1 fruit fly cellular context compared by ENCODE assay signal in the genomic region with DNA sequence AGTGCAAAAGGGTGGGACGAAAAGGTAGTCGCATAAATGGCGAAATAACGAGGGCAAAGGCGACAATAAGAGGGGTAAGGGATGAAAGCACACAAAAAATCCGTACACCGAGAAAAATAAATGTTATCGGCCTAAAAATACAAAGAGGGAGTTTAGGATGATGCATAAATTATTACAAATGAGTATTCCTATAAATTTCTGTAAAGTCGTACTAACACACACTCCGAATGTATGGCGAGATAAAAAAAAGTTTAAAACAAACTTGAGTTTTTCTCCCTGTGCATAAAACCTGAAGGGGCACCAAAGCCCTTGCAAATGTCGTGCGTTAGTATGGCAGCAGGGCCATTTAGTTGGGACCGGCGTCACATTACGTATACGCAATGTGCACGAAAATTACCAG.
TF ChIP-seq lines count a peak whose summit lies in the region.

No protein-coding gene starts in this region.

TF ChIP-seq in whole organism, embryonic, 481 proteins besides CTCF, POLR2A, EP300 and RAD21 (continued from another document and continues in another):
- TF ChIP-seq CG5180 (GFP tag; optimal IDR thresholded peaks at IDR 0.05; lab: Kevin White, UChicago), result peak; percentile 35
- TF ChIP-seq schlank (tag; optimal IDR thresholded peaks at IDR 0.05; lab: Kevin White, UChicago), result no peak
- no peak for TF ChIP-seq danr (GFP tag; IDR thresholded peaks at IDR 0.05; lab: Robert Waterston, UW)
- no peak for TF ChIP-seq hkb (optimal IDR thresholded peaks at IDR 0.05; lab: Kevin White, UChicago)
- peak; percentile 84 for TF ChIP-seq hkb (GFP tag; IDR thresholded peaks at IDR 0.05; lab: Robert Waterston, UW)
- peak; percentile 64 for TF ChIP-seq Ada2b (GFP tag; IDR thresholded peaks at IDR 0.05; lab: Robert Waterston, UW)
- no peak for TF ChIP-seq pita (GFP tag; optimal IDR thresholded peaks at IDR 0.05; lab: Kevin White, UChicago)
- no peak for TF ChIP-seq CG1024 (GFP tag; IDR thresholded peaks at IDR 0.05; lab: Robert Waterston, UW)
- no peak for TF ChIP-seq pros (GFP tag; optimal IDR thresholded peaks at IDR 0.05; lab: Kevin White, UChicago)
- TF ChIP-seq ftz-f1 (GFP tag; optimal IDR thresholded peaks at IDR 0.05; lab: Kevin White, UChicago), result no peak
- no peak for TF ChIP-seq cg (GFP tag; optimal IDR thresholded peaks at IDR 0.05; lab: Kevin White, UChicago)
- TF ChIP-seq CG13287 (GFP tag; IDR thresholded peaks at IDR 0.05; lab: Robert Waterston, UW; ENCODE audit: partially characterized antibody), result no peak
- TF ChIP-seq rib (GFP tag; IDR thresholded peaks at IDR 0.05; lab: Robert Waterston, UW), result 0 out of 2 replicates have a peak, but pooled peaks have one; percentile 27
- no peak for TF ChIP-seq h (optimal IDR thresholded peaks at IDR 0.05; lab: Kevin White, UChicago)
- no peak for TF ChIP-seq fd64A (GFP tag; optimal IDR thresholded peaks at IDR 0.05; lab: Kevin White, UChicago)
- no peak for TF ChIP-seq gt (GFP tag; IDR thresholded peaks at IDR 0.05; lab: Robert Waterston, UW)
- TF ChIP-seq nerfin-2 (GFP tag; IDR thresholded peaks at IDR 0.05; lab: Robert Waterston, UW; ENCODE audit: partially characterized antibody), result no peak
- peak; percentile 29 for TF ChIP-seq CG30403 (GFP tag; optimal IDR thresholded peaks at IDR 0.05; lab: Kevin White, UChicago)
- TF ChIP-seq CG15269 (tag; optimal IDR thresholded peaks at IDR 0.05; lab: Kevin White, UChicago), result peak; percentile 54
- peak; percentile 13 for TF ChIP-seq CG11723 (GFP tag; optimal IDR thresholded peaks at IDR 0.05; lab: Kevin White, UChicago)
- no peak for TF ChIP-seq CG8290 (GFP tag; optimal IDR thresholded peaks at IDR 0.05; lab: Kevin White, UChicago)
- TF ChIP-seq CG8290 (tag; optimal IDR thresholded peaks at IDR 0.05; lab: Kevin White, UChicago), result no peak
- TF ChIP-seq stwl (tag; optimal IDR thresholded peaks at IDR 0.05; lab: Kevin White, UChicago), result no peak
- TF ChIP-seq crp (GFP tag; optimal IDR thresholded peaks at IDR 0.05; lab: Kevin White, UChicago), result no peak
- TF ChIP-seq Sox100B (GFP tag; optimal IDR thresholded peaks at IDR 0.05; lab: Kevin White, UChicago), result peak; percentile 46
- no peak for TF ChIP-seq CkIIα-i1 (GFP tag; IDR thresholded peaks at IDR 0.05; lab: Robert Waterston, UW)
- TF ChIP-seq oc (tag; optimal IDR thresholded peaks at IDR 0.05; lab: Kevin White, UChicago), result no peak
- no peak for TF ChIP-seq CG4282 (GFP tag; optimal IDR thresholded peaks at IDR 0.05; lab: Kevin White, UChicago)
- TF ChIP-seq HmgZ (tag; optimal IDR thresholded peaks at IDR 0.05; lab: Kevin White, UChicago), result no peak
- no peak for TF ChIP-seq CG14860 (GFP tag; IDR thresholded peaks at IDR 0.05; lab: Robert Waterston, UW; ENCODE audit: partially characterized antibody)
- TF ChIP-seq CG30020 (tag; optimal IDR thresholded peaks at IDR 0.05; lab: Kevin White, UChicago), result no peak
- no peak for TF ChIP-seq GATAe (GFP tag; conservative IDR thresholded peaks at IDR 0.05; lab: Robert Waterston, UW)
- TF ChIP-seq sens (GFP tag; lab: Kevin White, UChicago), result peak; percentile 87
- no peak for TF ChIP-seq E2f2 (GFP tag; IDR thresholded peaks at IDR 0.05; lab: Robert Waterston, UW)
- no peak; the same call in 3 of the 4 replicates for TF ChIP-seq Gug (GFP tag; IDR thresholded peaks at IDR 0.05; lab: Robert Waterston, UW)
- no peak for TF ChIP-seq hb (GFP tag; IDR thresholded peaks at IDR 0.05; lab: Robert Waterston, UW; ENCODE audit: partially characterized antibody)
- peak; percentile 15 for TF ChIP-seq CG12769 (tag; optimal IDR thresholded peaks at IDR 0.05; lab: Kevin White, UChicago)
- no peak for TF ChIP-seq sisA (GFP tag; IDR thresholded peaks at IDR 0.05; lab: Robert Waterston, UW)
- no peak for TF ChIP-seq CG15073 (GFP tag; optimal IDR thresholded peaks at IDR 0.05; lab: Kevin White, UChicago)
- no peak for TF ChIP-seq Nf-YC (tag; optimal IDR thresholded peaks at IDR 0.05; lab: Kevin White, UChicago)
- TF ChIP-seq CG10147 (GFP tag; optimal IDR thresholded peaks at IDR 0.05; lab: Kevin White, UChicago), result peak; percentile 43
- peak; percentile 22 for TF ChIP-seq Fer2 (tag; optimal IDR thresholded peaks at IDR 0.05; lab: Kevin White, UChicago)
- no peak for TF ChIP-seq CG10979 (tag; optimal IDR thresholded peaks at IDR 0.05; lab: Kevin White, UChicago)
- peak; percentile 7 for TF ChIP-seq kah (GFP tag; optimal IDR thresholded peaks at IDR 0.05; lab: Kevin White, UChicago)
- no peak for TF ChIP-seq br (optimal IDR thresholded peaks at IDR 0.05; lab: Kevin White, UChicago)
- peak; percentile 28 for TF ChIP-seq Dad (GFP tag; optimal IDR thresholded peaks at IDR 0.05; lab: Kevin White, UChicago)
- peak; percentile 55 for TF ChIP-seq sqz (GFP tag; optimal IDR thresholded peaks at IDR 0.05; lab: Kevin White, UChicago)
- TF ChIP-seq ro (GFP tag; IDR thresholded peaks at IDR 0.05; lab: Robert Waterston, UW), result no peak
- TF ChIP-seq abd-A (tag; optimal IDR thresholded peaks at IDR 0.05; lab: Kevin White, UChicago), result peak; percentile 80
- no peak for TF ChIP-seq jumu (GFP tag; optimal IDR thresholded peaks at IDR 0.05; lab: Kevin White, UChicago)
- no peak for TF ChIP-seq Spps (tag; optimal IDR thresholded peaks at IDR 0.05; lab: Kevin White, UChicago)
- no peak for TF ChIP-seq CG5953 (GFP tag; IDR thresholded peaks at IDR 0.05; lab: Robert Waterston, UW)
- peak; percentile 31 for TF ChIP-seq Dip3 (GFP tag; optimal IDR thresholded peaks at IDR 0.05; lab: Kevin White, UChicago)
- peak; percentile 27 for TF ChIP-seq CG18476 (GFP tag; optimal IDR thresholded peaks at IDR 0.05; lab: Kevin White, UChicago)
- TF ChIP-seq CG34224 (GFP tag; IDR thresholded peaks at IDR 0.05; lab: Robert Waterston, UW; ENCODE audit: partially characterized antibody), result no peak
- TF ChIP-seq CG4328 (GFP tag; optimal IDR thresholded peaks at IDR 0.05; lab: Kevin White, UChicago), result peak; percentile 12
- peak; percentile 39; the same call in 1 of the 2 replicates for TF ChIP-seq CG11085 (GFP tag; IDR thresholded peaks at IDR 0.05; lab: Robert Waterston, UW)
- no peak for TF ChIP-seq CG4404 (GFP tag; IDR thresholded peaks at IDR 0.05; lab: Robert Waterston, UW)
- TF ChIP-seq Myb (GFP tag; optimal IDR thresholded peaks at IDR 0.05; lab: Kevin White, UChicago), result peak; percentile 27
- peak in 1 of 2 experiments; percentile 61 for TF ChIP-seq dpn (GFP tag; optimal IDR thresholded peaks at IDR 0.05; lab: Kevin White, UChicago)
- peak; percentile 60 for TF ChIP-seq sob (GFP tag; IDR thresholded peaks at IDR 0.05; lab: Robert Waterston, UW)
- TF ChIP-seq chinmo (GFP tag; IDR thresholded peaks at IDR 0.05; lab: Robert Waterston, UW; ENCODE audit: partially characterized antibody), result no peak
- TF ChIP-seq CG32767 (GFP tag; IDR thresholded peaks at IDR 0.05; lab: Robert Waterston, UW), result no peak
- no peak for TF ChIP-seq psq (GFP tag; optimal IDR thresholded peaks at IDR 0.05; lab: Kevin White, UChicago)
- no peak for TF ChIP-seq knrl (GFP tag; IDR thresholded peaks at IDR 0.05; lab: Robert Waterston, UW; ENCODE audit: partially characterized antibody)
- TF ChIP-seq HHEX (GFP tag; optimal IDR thresholded peaks at IDR 0.05; lab: Kevin White, UChicago), result peak; percentile 65
- TF ChIP-seq CG6689 (GFP tag; IDR thresholded peaks at IDR 0.05; lab: Robert Waterston, UW), result peak; percentile 57
- no peak for TF ChIP-seq CG1832 (GFP tag; optimal IDR thresholded peaks at IDR 0.05; lab: Kevin White, UChicago)
- TF ChIP-seq ERR (GFP tag; optimal IDR thresholded peaks at IDR 0.05; lab: Kevin White, UChicago), result no peak
- no peak for TF ChIP-seq gsb-n (tag; optimal IDR thresholded peaks at IDR 0.05; lab: Kevin White, UChicago)
- TF ChIP-seq grn (GFP tag; optimal IDR thresholded peaks at IDR 0.05; lab: Kevin White, UChicago), result no peak
- peak; percentile 63 for TF ChIP-seq CG13296 (GFP tag; optimal IDR thresholded peaks at IDR 0.05; lab: Kevin White, UChicago)
- TF ChIP-seq Dref (GFP tag; IDR thresholded peaks at IDR 0.05; lab: Robert Waterston, UW), result no peak
- TF ChIP-seq CG7271 (tag; optimal IDR thresholded peaks at IDR 0.05; lab: Kevin White, UChicago), result no peak
- no peak for TF ChIP-seq zf30C (GFP tag; optimal IDR thresholded peaks at IDR 0.05; lab: Kevin White, UChicago)
- TF ChIP-seq CoRest (tag; optimal IDR thresholded peaks at IDR 0.05; lab: Kevin White, UChicago), result no peak
- TF ChIP-seq ttk (GFP tag; IDR thresholded peaks at IDR 0.05; lab: Robert Waterston, UW), result peak; percentile 62
- peak; percentile 52; the same call in 1 of the 2 replicates for TF ChIP-seq al (GFP tag; IDR thresholded peaks at IDR 0.05; lab: Robert Waterston, UW)
- no peak for TF ChIP-seq Oaz (GFP tag; IDR thresholded peaks at IDR 0.05; lab: Robert Waterston, UW)
- peak; percentile 18 for TF ChIP-seq CG17385 (GFP tag; optimal IDR thresholded peaks at IDR 0.05; lab: Kevin White, UChicago)
- TF ChIP-seq mirr (GFP tag; optimal IDR thresholded peaks at IDR 0.05; lab: Kevin White, UChicago), result no peak
- TF ChIP-seq CG12155 (GFP tag; optimal IDR thresholded peaks at IDR 0.05; lab: Kevin White, UChicago), result no peak
- TF ChIP-seq D (optimal IDR thresholded peaks at IDR 0.05; lab: Kevin White, UChicago), result no peak
- peak; percentile 16 for TF ChIP-seq D (GFP tag; optimal IDR thresholded peaks at IDR 0.05; lab: Kevin White, UChicago)
- no peak for TF ChIP-seq CG2875 (GFP tag; optimal IDR thresholded peaks at IDR 0.05; lab: Kevin White, UChicago)
- no peak for TF ChIP-seq btn (GFP tag; optimal IDR thresholded peaks at IDR 0.05; lab: Kevin White, UChicago)
- TF ChIP-seq CG15011 (GFP tag; optimal IDR thresholded peaks at IDR 0.05; lab: Kevin White, UChicago), result peak; percentile 3
- TF ChIP-seq CG31365 (tag; optimal IDR thresholded peaks at IDR 0.05; lab: Kevin White, UChicago), result peak; percentile 1
- no peak for TF ChIP-seq Hr39 (optimal IDR thresholded peaks at IDR 0.05; lab: Kevin White, UChicago)
- TF ChIP-seq fd102C (GFP tag; optimal IDR thresholded peaks at IDR 0.05; lab: Kevin White, UChicago), result no peak
- TF ChIP-seq Max (GFP tag; optimal IDR thresholded peaks at IDR 0.05; lab: Kevin White, UChicago), result peak; percentile 21
- no peak for TF ChIP-seq HLHmδ (GFP tag; optimal IDR thresholded peaks at IDR 0.05; lab: Kevin White, UChicago)
- TF ChIP-seq Oli (tag; optimal IDR thresholded peaks at IDR 0.05; lab: Kevin White, UChicago), result peak; percentile 33
- TF ChIP-seq CG11093 (GFP tag; IDR thresholded peaks at IDR 0.05; lab: Robert Waterston, UW), result no peak
- TF ChIP-seq vvl (GFP tag; IDR thresholded peaks at IDR 0.05; lab: Robert Waterston, UW), result no peak; the same call in 1 of the 2 replicates
- TF ChIP-seq pb (GFP tag; optimal IDR thresholded peaks at IDR 0.05; lab: Kevin White, UChicago), result no peak
- TF ChIP-seq zen (tag; optimal IDR thresholded peaks at IDR 0.05; lab: Kevin White, UChicago), result no peak
- TF ChIP-seq ham (GFP tag; IDR thresholded peaks at IDR 0.05; lab: Robert Waterston, UW), result no peak
- no peak for TF ChIP-seq crol (GFP tag; IDR thresholded peaks at IDR 0.05; lab: Robert Waterston, UW)
- no peak for TF ChIP-seq CG4360 (GFP tag; IDR thresholded peaks at IDR 0.05; lab: Robert Waterston, UW)
- peak; percentile 39 for TF ChIP-seq slou (GFP tag; optimal IDR thresholded peaks at IDR 0.05; lab: Kevin White, UChicago)
- TF ChIP-seq Hand (GFP tag; optimal IDR thresholded peaks at IDR 0.05; lab: Kevin White, UChicago), result peak; percentile 39
- TF ChIP-seq CG5245 (GFP tag; optimal IDR thresholded peaks at IDR 0.05; lab: Kevin White, UChicago), result peak; percentile 46
- TF ChIP-seq CG6254 (GFP tag; optimal IDR thresholded peaks at IDR 0.05; lab: Kevin White, UChicago), result no peak
- TF ChIP-seq CG7928 (GFP tag; optimal IDR thresholded peaks at IDR 0.05; lab: Kevin White, UChicago), result no peak
- TF ChIP-seq B-H2 (GFP tag; optimal IDR thresholded peaks at IDR 0.05; lab: Kevin White, UChicago), result no peak
- 0 out of 3 replicates have a peak, but pooled peaks have one; percentile 38 for TF ChIP-seq CG7357 (GFP tag; IDR thresholded peaks at IDR 0.05; lab: Robert Waterston, UW)
- no peak for TF ChIP-seq dan (GFP tag; IDR thresholded peaks at IDR 0.05; lab: Robert Waterston, UW)
- TF ChIP-seq jing (GFP tag; optimal IDR thresholded peaks at IDR 0.05; lab: Kevin White, UChicago), result no peak
- TF ChIP-seq TFAM (GFP tag; optimal IDR thresholded peaks at IDR 0.05; lab: Kevin White, UChicago), result no peak
- peak; percentile 28; the same call in 1 of the 2 replicates for TF ChIP-seq CG4730 (GFP tag; IDR thresholded peaks at IDR 0.05; lab: Robert Waterston, UW)
- TF ChIP-seq CG31224 (GFP tag; IDR thresholded peaks at IDR 0.05; lab: Robert Waterston, UW), result no peak
- no peak for TF ChIP-seq maf-S (GFP tag; optimal IDR thresholded peaks at IDR 0.05; lab: Kevin White, UChicago)
- TF ChIP-seq Sry-β (GFP tag; optimal IDR thresholded peaks at IDR 0.05; lab: Kevin White, UChicago), result no peak
- no peak for TF ChIP-seq HLH54F (GFP tag; optimal IDR thresholded peaks at IDR 0.05; lab: Kevin White, UChicago)
- peak; percentile 18 for TF ChIP-seq emc (GFP tag; optimal IDR thresholded peaks at IDR 0.05; lab: Kevin White, UChicago)
- TF ChIP-seq CG16779 (GFP tag; IDR thresholded peaks at IDR 0.05; lab: Robert Waterston, UW), result no peak
- TF ChIP-seq CG3065 (GFP tag; optimal IDR thresholded peaks at IDR 0.05; lab: Kevin White, UChicago), result no peak
- no peak for TF ChIP-seq Tbp (GFP tag; optimal IDR thresholded peaks at IDR 0.05; lab: Kevin White, UChicago)
- TF ChIP-seq mld (GFP tag; IDR thresholded peaks at IDR 0.05; lab: Robert Waterston, UW; ENCODE audit: partially characterized antibody), result no peak
- 0 out of 2 replicates have a peak, but pooled peaks have one; percentile 18 for TF ChIP-seq esg (GFP tag; conservative IDR thresholded peaks at IDR 0.05; lab: Robert Waterston, UW)
- TF ChIP-seq CG8359 (GFP tag; optimal IDR thresholded peaks at IDR 0.05; lab: Kevin White, UChicago; ENCODE audit: borderline replicate concordance), result no peak
- 0 out of 2 replicates have a peak, but pooled peaks have one; percentile 49 for TF ChIP-seq CG14014 (GFP tag; IDR thresholded peaks at IDR 0.05; lab: Robert Waterston, UW)
- peak; percentile 43 for TF ChIP-seq CG4424 (GFP tag; optimal IDR thresholded peaks at IDR 0.05; lab: Kevin White, UChicago)
- no peak for TF ChIP-seq nmo (GFP tag; optimal IDR thresholded peaks at IDR 0.05; lab: Kevin White, UChicago)
- TF ChIP-seq tna (GFP tag; IDR thresholded peaks at IDR 0.05; lab: Robert Waterston, UW; ENCODE audit: partially characterized antibody), result no peak
- TF ChIP-seq onecut (GFP tag; IDR thresholded peaks at IDR 0.05; lab: Robert Waterston, UW), result no peak; the same call in 1 of the 2 replicates
- TF ChIP-seq ranshi (GFP tag; IDR thresholded peaks at IDR 0.05; lab: Robert Waterston, UW), result peak; percentile 50; the same call in 1 of the 2 replicates
- TF ChIP-seq kni (GFP tag; optimal IDR thresholded peaks at IDR 0.05; lab: Kevin White, UChicago), result no peak
- no peak for TF ChIP-seq jigr1 (GFP tag; IDR thresholded peaks at IDR 0.05; lab: Robert Waterston, UW)
